Fruit fly (Drosophila melanogaster) Kc167 (cell line): ENCODE data around the gene baf.
"Not testable (repeated sequence)": the region's sequence is repeated elsewhere in the genome, so short reads cannot be mapped to it uniquely, and the experiment has no call there.

Source experiments
- Myc ChIP-seq: fragments of >200 bp; optimal IDR thresholded peaks from 2 replicates; lab custom pipeline; 2017; ENCODE audit warnings: missing external identifiers
- Sin3A ChIP-seq: fragments of >200 bp; optimal IDR thresholded peaks from 2 replicates; lab custom pipeline; 2018; ENCODE audit warnings: missing external identifiers
- h ChIP-seq: fragments of >200 bp; optimal IDR thresholded peaks from 3 replicates; lab custom pipeline; 2018; ENCODE audit warnings: missing external identifiers
- insv ChIP-seq: fragments of >200 bp; optimal IDR thresholded peaks from 3 replicates; lab custom pipeline; 2018; ENCODE audit warnings: missing external identifiers
- psq ChIP-seq: fragments of >200 bp; optimal IDR thresholded peaks from 2 replicates; lab custom pipeline; 2017; ENCODE audit warnings: missing external identifiers
- ttk ChIP-seq: sonication (Bioruptor generic); optimal IDR thresholded peaks from 2 replicates; lab custom pipeline; 2017; ENCODE audit warnings: missing external identifiers

Gene baf

DNA sequence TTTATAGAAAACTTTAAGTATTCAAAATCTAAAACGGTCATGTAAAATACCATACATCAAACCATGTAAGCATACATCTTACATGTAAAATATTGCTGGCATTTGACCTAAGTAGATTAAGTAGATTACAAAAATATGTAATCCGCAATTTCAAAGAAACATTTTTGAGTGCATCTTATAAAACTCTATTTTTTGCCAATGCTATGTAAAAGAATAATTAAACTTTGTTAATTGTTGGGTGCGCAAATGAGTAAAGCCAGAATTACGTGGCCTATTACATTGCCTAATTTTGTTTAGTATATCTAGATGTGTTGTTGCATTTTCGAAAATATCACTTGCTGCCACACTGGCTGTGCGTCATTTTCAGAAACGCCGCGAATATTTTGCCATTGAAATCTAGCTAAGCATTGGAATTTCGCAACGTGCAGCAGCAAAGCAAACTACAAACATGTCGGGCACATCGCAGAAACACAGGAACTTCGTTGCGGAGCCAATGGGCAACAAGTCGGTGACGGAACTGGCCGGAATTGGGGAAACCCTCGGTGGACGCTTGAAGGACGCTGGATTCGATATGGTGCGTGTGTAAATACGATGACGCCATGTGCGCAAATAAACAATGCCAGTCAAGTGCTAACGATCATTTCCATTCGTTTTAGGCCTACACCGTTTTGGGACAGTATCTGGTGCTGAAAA, at the start of gene baf:
TSS of gene baf (plus strand) at position 303 of the 693 bp plus-strand sequence.
- TF ChIP-seq insv (lab: Kevin White, UChicago) = no peak
- no peak for TF ChIP-seq Sin3A (lab: Kevin White, UChicago)
- TF ChIP-seq Myc (lab: Kevin White, UChicago) = no peak
- TF ChIP-seq psq = no peak
- no peak for TF ChIP-seq h (lab: Kevin White, UChicago)
- TF ChIP-seq ttk (lab: Kevin White, UChicago) = no peak

DNA sequence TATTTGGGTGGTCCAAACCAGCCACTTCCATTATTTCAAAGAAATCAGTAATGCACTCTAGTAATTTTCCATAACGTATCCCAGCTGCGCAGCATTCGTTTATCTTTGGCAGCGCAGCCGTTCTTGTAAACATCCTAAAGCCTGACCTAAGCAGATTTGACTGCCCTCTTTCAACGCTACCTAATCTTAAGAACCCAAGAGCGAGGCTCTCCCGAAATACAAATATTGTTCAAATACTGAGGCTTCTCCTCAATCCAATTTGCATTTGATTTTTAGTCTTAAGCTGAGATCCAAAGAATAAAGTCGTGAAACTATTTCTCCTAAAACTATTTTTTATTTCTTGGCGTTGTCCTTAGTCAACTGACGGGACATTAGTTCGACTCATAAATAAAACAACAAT, 45.6 kb upstream of the baf start, which contains the start of gene CG7231:
TSS of gene CG7231 (plus strand) at position 301 of the 400 bp plus-strand sequence.
- not testable (repeated sequence) for TF ChIP-seq h (lab: Kevin White, UChicago); Myc (lab: Kevin White, UChicago); psq

dm6 chr2L:7984059-7984800, 45.0 kb upstream of the baf start, which contains the start of gene Snoo:
Snoo (minus strand) TSS chr2L:7984196.
- TF ChIP-seq h (lab: Kevin White, UChicago) (no peak), Myc (lab: Kevin White, UChicago) (no peak), ttk (lab: Kevin White, UChicago) (no peak), insv (lab: Kevin White, UChicago) (no peak), Sin3A (lab: Kevin White, UChicago) (no peak), psq (no peak)

DNA sequence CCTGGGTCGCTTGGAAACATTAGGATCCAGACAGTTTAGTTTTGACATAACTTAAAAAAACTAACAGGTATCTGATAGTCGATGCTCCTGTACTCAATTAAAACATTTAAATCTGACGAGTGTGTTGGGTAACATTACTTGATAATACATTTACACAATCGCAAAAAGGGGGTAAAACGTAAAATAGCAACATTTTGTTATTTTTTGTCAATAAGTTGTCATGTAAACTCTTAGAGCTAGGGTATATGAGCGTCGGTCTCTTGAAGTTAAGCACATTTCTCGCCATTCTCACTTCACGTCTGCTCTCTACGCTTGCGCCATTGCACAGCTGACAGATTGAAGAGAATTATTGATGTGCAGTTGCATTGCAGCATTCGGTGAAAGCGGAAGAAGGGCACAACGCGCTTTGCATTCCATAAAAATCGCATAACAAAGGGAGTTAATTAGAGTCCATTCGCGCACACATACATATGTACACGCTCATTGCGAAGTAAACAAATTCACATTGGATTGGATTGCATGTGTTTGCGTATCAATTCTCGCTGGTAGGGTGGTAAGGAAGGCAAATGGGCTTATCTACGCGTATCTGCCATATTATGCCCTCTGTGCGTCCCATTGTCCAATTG, 44.3 kb upstream of the baf start:
- no peak for TF ChIP-seq h (lab: Kevin White, UChicago)
- no peak for TF ChIP-seq Myc (lab: Kevin White, UChicago)
- TF ChIP-seq Sin3A (lab: Kevin White, UChicago) = no peak
- no peak for TF ChIP-seq psq
- no peak for TF ChIP-seq insv (lab: Kevin White, UChicago)
- TF ChIP-seq ttk (lab: Kevin White, UChicago) = no peak

DNA sequence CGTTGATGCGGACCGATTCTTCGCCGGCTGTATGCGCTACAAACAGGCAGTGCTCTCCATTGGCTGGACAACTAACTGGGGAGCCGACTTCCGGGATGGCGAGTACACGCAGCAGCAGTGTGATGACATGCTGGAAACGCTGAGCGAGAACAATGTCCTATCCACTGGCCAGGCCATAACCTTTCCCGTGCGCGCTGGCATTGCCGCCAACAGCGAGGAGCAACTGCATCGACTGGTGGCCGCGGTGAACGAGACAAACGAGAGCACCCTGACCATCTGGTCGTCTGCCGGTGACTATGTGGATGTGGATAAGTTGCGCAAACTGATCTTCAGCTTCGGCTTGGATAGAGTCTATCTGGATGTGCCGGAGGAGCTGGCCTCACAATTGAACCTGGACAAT, 43.1 kb upstream of the baf start:
- TF ChIP-seq ttk (lab: Kevin White, UChicago) (no peak), insv (lab: Kevin White, UChicago) (no peak), psq (no peak), Myc (lab: Kevin White, UChicago) (no peak), h (lab: Kevin White, UChicago) (no peak), Sin3A (lab: Kevin White, UChicago) (no peak)

dm6 chr2L:7989868-7990267, 39.4 kb upstream of the baf start:
- TF ChIP-seq Myc (lab: Kevin White, UChicago) = no peak
- no peak for TF ChIP-seq insv (lab: Kevin White, UChicago)
- no peak for TF ChIP-seq h (lab: Kevin White, UChicago)

DNA sequence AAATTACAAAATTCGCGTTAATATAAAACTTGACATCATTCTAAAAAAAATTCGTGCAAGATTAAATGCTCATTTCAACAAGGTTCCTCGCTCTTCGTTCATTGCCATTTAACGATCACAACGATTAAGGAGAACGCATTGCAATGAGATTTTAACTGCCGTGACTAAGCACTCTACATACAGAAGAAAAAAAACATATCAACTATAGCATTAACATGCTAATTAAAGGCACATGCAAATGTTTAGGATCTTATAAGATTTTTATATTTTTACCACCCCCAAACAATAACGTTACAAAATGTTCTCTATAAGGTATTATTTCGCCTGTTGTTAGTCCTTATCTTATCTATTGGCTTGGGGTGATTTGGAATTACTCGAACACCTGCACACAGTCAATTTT, 38.5 kb upstream of the baf start:
- no peak for TF ChIP-seq ttk (lab: Kevin White, UChicago)
- no peak for TF ChIP-seq Sin3A (lab: Kevin White, UChicago)
- TF ChIP-seq Myc (lab: Kevin White, UChicago) = no peak
- TF ChIP-seq h (lab: Kevin White, UChicago) = no peak
- TF ChIP-seq psq = no peak
- no peak for TF ChIP-seq insv (lab: Kevin White, UChicago)

- TF ChIP-seq Myc (lab: Kevin White, UChicago) (no peak), Sin3A (lab: Kevin White, UChicago) (no peak), psq (no peak), insv (lab: Kevin White, UChicago) (no peak), h (lab: Kevin White, UChicago) (no peak), ttk (lab: Kevin White, UChicago) (no peak)
These were observed 37.8 kb upstream of the baf start for dm6 chr2L:7991391-7991876.

- TF ChIP-seq Sin3A (lab: Kevin White, UChicago) (no peak), insv (lab: Kevin White, UChicago) (no peak)
These were observed 37.3 kb upstream of the baf start for dm6 chr2L:7991951-7992350.

- TF ChIP-seq ttk (lab: Kevin White, UChicago) (no peak), psq (no peak), h (lab: Kevin White, UChicago) (no peak), insv (lab: Kevin White, UChicago) (no peak), Myc (lab: Kevin White, UChicago) (no peak), Sin3A (lab: Kevin White, UChicago) (no peak)
These were observed 36.6 kb upstream of the baf start for dm6 chr2L:7992654-7993053.

dm6 chr2L:7993062-7993685, 36.1 kb upstream of the baf start:
- no peak for TF ChIP-seq Sin3A (lab: Kevin White, UChicago)
- TF ChIP-seq psq = no peak
- no peak for TF ChIP-seq ttk (lab: Kevin White, UChicago)
- no peak for TF ChIP-seq h (lab: Kevin White, UChicago)
- no peak for TF ChIP-seq Myc (lab: Kevin White, UChicago)
- TF ChIP-seq insv (lab: Kevin White, UChicago) = no peak
